Worm (Caenorhabditis elegans): ENCODE data around the gene cyp-33C5.

Gene cyp-33C5

ce11 chrV:2266958-2267357 is 22.2 kb downstream of the cyp-33C5 start, which contains the start of gene nhr-275:
nhr-275 (minus strand) TSS chrV:2267058.
- TF ChIP-seq mxl-1 (tag; optimal IDR thresholded peaks at IDR 0.05) (no peak), Y95B8A.8 (GFP tag; IDR thresholded peaks at IDR 0.05) (no peak), akir-1 (GFP tag; optimal IDR thresholded peaks at IDR 0.05) (no peak), egrh-3 (GFP tag; IDR thresholded peaks at IDR 0.05) (no peak), sdz-38 (tag; optimal IDR thresholded peaks at IDR 0.05) (no peak), egl-18 (GFP tag; IDR thresholded peaks at IDR 0.05) (no peak), hmg-20 (GFP tag; IDR thresholded peaks at IDR 0.05) (no peak), him-1 (tag; optimal IDR thresholded peaks at IDR 0.05) (no peak), T26A5.8 (tag; optimal IDR thresholded peaks at IDR 0.05) (no peak), F33H1.4 (GFP tag; IDR thresholded peaks at IDR 0.05) (no peak), F55B11.4 (tag; optimal IDR thresholded peaks at IDR 0.05; ENCODE audit: borderline replicate concordance, insufficient read depth) (no peak), athp-1 (tag; optimal IDR thresholded peaks at IDR 0.05) (no peak), cebp-2 (GFP tag; IDR thresholded peaks at IDR 0.05) (no peak), tlf-1 (GFP tag; optimal IDR thresholded peaks at IDR 0.05) (no peak)

ce11 chrV:2271750-2272149 is 26.9 kb downstream of the cyp-33C5 start, which contains the start of gene Y5H2A.1:
Y5H2A.1 (minus strand) TSS chrV:2271850.
- TF ChIP-seq F39B2.1 (GFP tag; IDR thresholded peaks at IDR 0.05) (no peak), let-526 (GFP tag; IDR thresholded peaks at IDR 0.05) (no peak), mxl-1 (tag; optimal IDR thresholded peaks at IDR 0.05) (no peak), lin-35 (GFP tag; optimal IDR thresholded peaks at IDR 0.05) (no peak), ceh-100 (GFP tag; IDR thresholded peaks at IDR 0.05) (no peak), Y67H2A.10 (GFP tag; conservative IDR thresholded peaks at IDR 0.05) (no peak), lin-40 (tag; optimal IDR thresholded peaks at IDR 0.05) (no peak), T26A5.8 (tag; optimal IDR thresholded peaks at IDR 0.05) (no peak)

ce11 chrV:2274253-2274892 is 29.6 kb downstream of the cyp-33C5 start, which contains the start of the genes Y5H2A.4 and abu-4:
Y5H2A.4 (minus strand) TSS chrV:2274353.
abu-4 (plus strand) TSS chrV:2274842.
- TF ChIP-seq ceh-79 (tag; optimal IDR thresholded peaks at IDR 0.05): no peak
- no peak for TF ChIP-seq let-526 (GFP tag; IDR thresholded peaks at IDR 0.05)
- no peak for TF ChIP-seq unc-130 (GFP tag; optimal IDR thresholded peaks at IDR 0.05)
- no peak for TF ChIP-seq madf-10 (tag; optimal IDR thresholded peaks at IDR 0.05)
- no peak for TF ChIP-seq lag-1 (GFP tag; IDR thresholded peaks at IDR 0.05)
- no peak for TF ChIP-seq D2030.7 (GFP tag; IDR thresholded peaks at IDR 0.05)
- TF ChIP-seq snpc-3.4 (tag; optimal IDR thresholded peaks at IDR 0.05): no peak
- no peak for TF ChIP-seq mxl-1 (tag; optimal IDR thresholded peaks at IDR 0.05)
- no peak for TF ChIP-seq nhr-27 (tag; optimal IDR thresholded peaks at IDR 0.05)
- TF ChIP-seq rcor-1 (GFP tag; IDR thresholded peaks at IDR 0.05): no peak
- TF ChIP-seq F33H1.4 (GFP tag; IDR thresholded peaks at IDR 0.05): no peak
- no peak for TF ChIP-seq gei-17 (GFP tag; optimal IDR thresholded peaks at IDR 0.05)
- no peak for TF ChIP-seq lin-54 (GFP tag; optimal IDR thresholded peaks at IDR 0.05)
- no peak for TF ChIP-seq ceh-40 (GFP tag; IDR thresholded peaks at IDR 0.05)
- no peak for TF ChIP-seq K12H6.12 (tag; optimal IDR thresholded peaks at IDR 0.05)
- no peak for TF ChIP-seq snpc-1.1 (tag; optimal IDR thresholded peaks at IDR 0.05; ENCODE audit: insufficient read depth)
- TF ChIP-seq hlh-12 (tag; optimal IDR thresholded peaks at IDR 0.05): no peak
- no peak for TF ChIP-seq T26A5.8 (tag; optimal IDR thresholded peaks at IDR 0.05)

- no peak for TF ChIP-seq snpc-4 (GFP tag; optimal IDR thresholded peaks at IDR 0.05)
- TF ChIP-seq snpc-4 (tag; optimal IDR thresholded peaks at IDR 0.05): peak in 1 of 4 experiments; percentile 44
- peak; percentile 21; the same call in 1 of the 2 replicates for TF ChIP-seq D2030.7 (GFP tag; IDR thresholded peaks at IDR 0.05)
- peak; percentile 26; the same call in 1 of the 2 replicates for TF ChIP-seq dox-1 (GFP tag; IDR thresholded peaks at IDR 0.05)
- peak; percentile 22; the same call in 1 of the 2 replicates for TF ChIP-seq egrh-3 (GFP tag; IDR thresholded peaks at IDR 0.05)
- TF ChIP-seq tbp1 (GFP tag; optimal IDR thresholded peaks at IDR 0.05): peak; percentile 64
- TF ChIP-seq rpc-1 (optimal IDR thresholded peaks at IDR 0.05): no peak
- peak; percentile 50 for TF ChIP-seq rpc-1 (tag; optimal IDR thresholded peaks at IDR 0.05)
- TF ChIP-seq repo-1 (tag; optimal IDR thresholded peaks at IDR 0.05): no peak
- TF ChIP-seq rcor-1 (GFP tag; IDR thresholded peaks at IDR 0.05): no peak
- 0 out of 2 replicates have a peak, but pooled peaks have one; percentile 29 for TF ChIP-seq mcd-1 (GFP tag; IDR thresholded peaks at IDR 0.05)
- TF ChIP-seq efl-1 (GFP tag; optimal IDR thresholded peaks at IDR 0.05): peak; percentile 14
- peak; percentile 10; the same call in 1 of the 2 replicates for TF ChIP-seq hmg-1.2 (GFP tag; IDR thresholded peaks at IDR 0.05)
- no peak for TF ChIP-seq ceh-27 (GFP tag; optimal IDR thresholded peaks at IDR 0.05)
These were observed 32.5 kb downstream of the cyp-33C5 start for ce11 chrV:2277260-2277659.

Data from whole organism, young adult.